Fruit fly (Drosophila melanogaster) whole organism, embryonic: ENCODE data around the gene CG11581.

Experiments
- CG10979 ChIP-seq: fragments of 200-800 bp; sonication (Bioruptor generic); optimal IDR thresholded peaks from 2 replicates; lab custom pipeline; 2018; ENCODE audit warnings: missing biosample characterization, mild to moderate bottlenecking, missing genetic modification characterization, moderate library complexity
- CG2116 ChIP-seq: fragments of 200-800 bp; sonication (Bioruptor generic); optimal IDR thresholded peaks from 3 replicates; lab custom pipeline; 2018; ENCODE audit warnings: missing biosample characterization, mild to moderate bottlenecking, missing genetic modification characterization
- CG8388 ChIP-seq: fragments of 200-800 bp; sonication (Bioruptor generic); optimal IDR thresholded peaks from 2 replicates; lab custom pipeline; 2019; ENCODE audit warnings: missing biosample characterization, mild to moderate bottlenecking, missing genetic modification characterization, moderate library complexity
- CG9797 ChIP-seq: fragments of 200-800 bp; sonication (Bioruptor generic); optimal IDR thresholded peaks from 3 replicates; lab custom pipeline; 2018; ENCODE audit warnings: missing biosample characterization, mild to moderate bottlenecking, missing genetic modification characterization
- Med ChIP-seq: fragments of 200-800 bp; sonication (Bioruptor generic); peaks from one replicate; lab custom pipeline; 2016; ENCODE audit warnings: missing biosample characterization, missing genetic modification characterization, mild to moderate bottlenecking, inconsistent platforms, moderate library complexity
- fd64A ChIP-seq: fragments of 200-800 bp; sonication (Bioruptor generic); optimal IDR thresholded peaks from 3 replicates; lab custom pipeline; 2018; ENCODE audit warnings: missing biosample characterization, mild to moderate bottlenecking, missing genetic modification characterization
- ftz-f1 ChIP-seq: fragments of 200-800 bp; sonication (Bioruptor generic); optimal IDR thresholded peaks from 2 replicates; lab custom pipeline; 2016; ENCODE audit warnings: missing biosample characterization, missing genetic modification characterization
- hth ChIP-seq: fragments of >200 bp; optimal IDR thresholded peaks from 2 replicates; lab custom pipeline; 2017; ENCODE audit warnings: inconsistent platforms
- luna ChIP-seq: fragments of 200-800 bp; sonication (Bioruptor generic); optimal IDR thresholded peaks from 2 replicates; lab custom pipeline; 2016; ENCODE audit warnings: missing biosample characterization, missing genetic modification characterization

DNA sequence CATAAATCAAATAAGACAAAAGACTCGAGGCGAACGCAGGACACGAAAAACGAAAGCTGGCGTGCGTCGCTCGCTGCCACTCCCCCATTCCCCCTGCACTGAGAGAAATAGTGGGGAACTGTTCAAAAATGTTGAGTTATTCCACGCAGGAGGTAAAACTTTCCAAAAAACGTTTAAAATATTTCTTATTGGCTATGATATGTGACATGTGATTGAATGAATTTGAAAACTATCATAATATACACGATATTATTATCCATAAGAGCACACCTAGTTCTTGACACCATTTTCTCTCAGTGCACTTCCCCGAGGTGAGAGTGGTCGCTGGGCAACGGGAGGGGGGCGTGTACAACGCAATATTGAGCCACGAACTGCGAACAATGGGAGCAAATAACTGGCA is 42.8 kb upstream of the CG11581 start:
- no peak for TF ChIP-seq CG10979 (tag; lab: Kevin White, UChicago)
- TF ChIP-seq fd64A (GFP tag; lab: Kevin White, UChicago), result no peak
- TF ChIP-seq hth (lab: Kevin White, UChicago), result no peak
- TF ChIP-seq Med (GFP tag; lab: Kevin White, UChicago), result no peak
- no peak for TF ChIP-seq CG8388
- TF ChIP-seq ftz-f1 (GFP tag; lab: Kevin White, UChicago), result no peak
- no peak for TF ChIP-seq CG9797 (GFP tag; lab: Kevin White, UChicago)
- no peak for TF ChIP-seq CG2116
- TF ChIP-seq luna (GFP tag; lab: Kevin White, UChicago), result no peak
